Worm (Caenorhabditis elegans): Measurements from ENCODE around the gene dnj-24.

Gene dnj-24

DNA sequence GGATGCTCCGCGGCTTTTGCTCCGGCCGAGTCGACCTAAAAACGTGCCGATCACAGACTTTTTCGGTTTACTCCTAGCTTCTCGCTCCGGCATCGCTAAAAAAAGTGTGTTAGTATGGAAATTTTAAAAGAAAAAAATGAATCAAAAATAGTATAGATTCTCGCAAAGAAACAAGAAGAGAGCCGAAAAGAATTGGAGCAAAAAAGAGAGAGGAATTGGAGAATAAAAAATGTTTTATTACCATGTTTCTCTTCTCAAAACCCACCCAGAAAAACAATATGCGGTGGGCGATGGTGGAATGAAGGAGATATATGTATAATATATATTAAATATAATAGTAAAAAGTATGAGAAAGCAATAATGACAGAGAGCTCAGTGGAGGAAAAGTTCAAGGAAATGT is 16.7 kb upstream of the dnj-24 start, which contains the start of gene W03A5.6:
W03A5.6 (minus strand) TSS at position 101 of the 400 bp plus-strand sequence.
- 0 out of 2 replicates have a peak, but pooled peaks have one; percentile 16 for TF ChIP-seq lin-38 (GFP tag; IDR thresholded peaks at IDR 0.05)
- no peak for TF ChIP-seq vab-7 (GFP tag; IDR thresholded peaks at IDR 0.05)
- no peak for TF ChIP-seq nhr-48 (tag; optimal IDR thresholded peaks at IDR 0.05)

DNA sequence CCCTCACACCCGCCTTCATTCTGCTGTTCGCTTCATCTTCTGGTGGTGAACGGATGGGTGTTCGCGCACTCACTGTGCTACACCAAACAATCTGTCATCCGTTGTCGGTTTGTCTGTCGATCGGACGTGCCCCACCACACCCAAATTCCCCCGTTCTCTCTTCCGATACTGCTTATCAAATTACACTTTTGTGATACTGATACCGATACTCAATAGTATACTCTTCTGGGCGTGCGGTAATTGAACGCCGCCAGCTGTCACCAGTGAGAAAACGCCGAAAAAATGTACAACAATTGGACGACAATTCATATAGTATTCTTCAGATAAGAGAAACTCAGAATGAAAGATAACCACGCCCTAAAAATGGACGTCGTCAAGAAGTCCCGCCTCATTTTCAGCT is 14.2 kb upstream of the dnj-24 start:
- TF ChIP-seq pqm-1 (tag; optimal IDR thresholded peaks at IDR 0.05) = peak; percentile 31
- peak; percentile 58 for TF ChIP-seq hlh-11 (tag; optimal IDR thresholded peaks at IDR 0.05)
- TF ChIP-seq dmd-8 (GFP tag; IDR thresholded peaks at IDR 0.05) = no peak
- TF ChIP-seq R02D3.7 (tag; optimal IDR thresholded peaks at IDR 0.05) = no peak
- peak; percentile 55 for TF ChIP-seq dmd-6 (GFP tag; IDR thresholded peaks at IDR 0.05)
- no peak for TF ChIP-seq lin-29 (GFP tag; IDR thresholded peaks at IDR 0.05)
- TF ChIP-seq ztf-11 (tag; optimal IDR thresholded peaks at IDR 0.05) = no peak
- TF ChIP-seq Y105C5A.15 (GFP tag; IDR thresholded peaks at IDR 0.05) = no peak
- TF ChIP-seq lin-1 (GFP tag; IDR thresholded peaks at IDR 0.05) = no peak
- no peak for TF ChIP-seq zip-11 (GFP tag; IDR thresholded peaks at IDR 0.05)
- no peak for TF ChIP-seq fos-1 (tag; optimal IDR thresholded peaks at IDR 0.05)
- peak; percentile 19 for TF ChIP-seq nhr-28 (tag; optimal IDR thresholded peaks at IDR 0.05)
- no peak for TF ChIP-seq ceh-20 (GFP tag; IDR thresholded peaks at IDR 0.05)
- no peak for TF ChIP-seq D1046.2 (GFP tag; IDR thresholded peaks at IDR 0.05)
- TF ChIP-seq gei-8 (GFP tag; optimal IDR thresholded peaks at IDR 0.05) = no peak
- TF ChIP-seq dve-1 (tag; optimal IDR thresholded peaks at IDR 0.05; ENCODE audit: insufficient read depth) = no peak
- no peak for TF ChIP-seq T20F7.1 (GFP tag; optimal IDR thresholded peaks at IDR 0.05)
- TF ChIP-seq T26A8.4 (GFP tag; IDR thresholded peaks at IDR 0.05) = no peak
- no peak for TF ChIP-seq duxl-1 (tag; optimal IDR thresholded peaks at IDR 0.05; ENCODE audit: poor library complexity)
- TF ChIP-seq unc-62 (GFP tag; optimal IDR thresholded peaks at IDR 0.05 in 1 of 2) = no peak
- TF ChIP-seq unc-62 (tag; optimal IDR thresholded peaks at IDR 0.05) = no peak
- no peak for TF ChIP-seq egl-43 (GFP tag; IDR thresholded peaks at IDR 0.05)
- TF ChIP-seq nhr-48 (tag; optimal IDR thresholded peaks at IDR 0.05) = no peak

DNA sequence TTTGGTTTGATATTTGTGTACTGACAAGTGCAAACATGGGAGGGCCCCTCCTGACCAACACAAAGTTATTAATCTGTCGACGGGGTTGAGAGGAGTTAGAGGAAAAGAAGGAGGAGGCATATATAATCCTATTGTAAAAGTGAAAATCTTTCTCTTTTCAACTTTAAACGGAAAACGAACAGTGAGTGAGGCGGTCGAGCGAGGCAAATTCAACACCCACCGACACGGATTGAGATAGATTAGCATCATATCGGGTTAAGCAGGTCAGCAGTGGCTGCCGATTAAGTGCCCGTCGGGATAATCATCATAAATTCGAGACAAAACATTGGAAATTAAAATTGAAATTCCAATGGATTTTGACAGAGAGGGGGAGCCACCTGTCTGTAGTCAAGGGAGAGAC is 12.4 kb upstream of the dnj-24 start:
- TF ChIP-seq mxl-2 (GFP tag; conservative IDR thresholded peaks at IDR 0.05) (no peak), unc-62 (GFP tag; optimal IDR thresholded peaks at IDR 0.05 in 1 of 2) (peak in 1 of 2 experiments; percentile 37), unc-62 (tag; optimal IDR thresholded peaks at IDR 0.05) (no peak), nhr-25 (tag; optimal IDR thresholded peaks at IDR 0.05; ENCODE audit: borderline replicate concordance, insufficient read depth) (no peak), F10B5.3 (tag; optimal IDR thresholded peaks at IDR 0.05) (no peak), Y5F2A.4 (GFP tag; optimal IDR thresholded peaks at IDR 0.05) (no peak)

DNA sequence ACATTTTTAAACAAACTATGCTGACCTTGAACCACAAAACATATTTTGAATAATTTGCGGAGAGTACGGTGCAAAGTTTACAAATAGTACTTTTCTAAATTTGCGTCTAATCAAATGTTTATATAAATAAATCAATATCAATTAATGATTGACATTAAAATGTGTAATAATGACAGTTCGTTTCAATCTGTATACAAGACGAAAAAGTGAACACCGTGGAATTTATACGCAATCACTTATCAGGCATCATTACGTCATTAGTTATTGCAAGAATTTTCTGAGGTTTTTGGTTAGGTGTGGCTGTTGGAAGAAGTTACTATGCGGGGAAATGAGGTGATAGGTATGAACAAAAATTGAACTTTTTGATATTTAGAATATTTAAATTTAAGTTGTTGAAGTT is 3.2 kb upstream of the dnj-24 start:
- no peak for TF ChIP-seq saeg-2 (GFP tag; IDR thresholded peaks at IDR 0.05)
- peak; percentile 68 for TF ChIP-seq dmd-6 (GFP tag; IDR thresholded peaks at IDR 0.05)
- no peak for TF ChIP-seq hlh-30 (tag; optimal IDR thresholded peaks at IDR 0.05; ENCODE audit: insufficient read depth)
- TF ChIP-seq T20F7.1 (GFP tag; optimal IDR thresholded peaks at IDR 0.05) = peak; percentile 13
- TF ChIP-seq lin-1 (GFP tag; IDR thresholded peaks at IDR 0.05) = no peak

DNA sequence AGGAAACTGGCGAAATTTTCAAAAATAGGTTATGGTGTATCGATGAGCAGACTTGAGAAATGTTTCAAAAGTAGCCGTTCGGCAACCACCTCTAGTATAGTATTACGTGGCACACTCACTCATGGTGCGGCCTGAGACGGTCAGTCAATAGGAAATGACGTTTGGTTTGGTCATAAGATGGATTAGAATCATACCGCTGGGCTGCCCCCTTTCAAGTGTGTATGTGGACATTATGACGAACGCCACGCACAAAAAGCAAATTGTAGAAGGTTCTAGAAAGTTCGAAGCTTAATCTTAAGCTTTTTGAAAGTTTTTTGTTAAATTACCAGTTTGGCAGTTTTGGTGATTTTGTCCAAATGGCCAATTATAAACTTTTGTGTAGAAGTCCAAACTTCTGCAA is 480 bp upstream of the dnj-24 start:
- TF ChIP-seq lin-13 (GFP tag; optimal IDR thresholded peaks at IDR 0.05) (no peak), jun-1 (tag; optimal IDR thresholded peaks at IDR 0.05) (no peak), lin-38 (GFP tag; IDR thresholded peaks at IDR 0.05) (no peak), unc-39 (tag; optimal IDR thresholded peaks at IDR 0.05) (no peak), Y5F2A.4 (GFP tag; optimal IDR thresholded peaks at IDR 0.05) (no peak), pqm-1 (tag; optimal IDR thresholded peaks at IDR 0.05) (no peak), dve-1 (tag; optimal IDR thresholded peaks at IDR 0.05; ENCODE audit: insufficient read depth) (peak; percentile 9), unc-62 (GFP tag; optimal IDR thresholded peaks at IDR 0.05 in 1 of 2) (peak in 1 of 2 experiments; percentile 54), unc-62 (tag; optimal IDR thresholded peaks at IDR 0.05) (no peak), daf-19 (GFP tag; conservative IDR thresholded peaks at IDR 0.05) (no peak), hlh-30 (tag; optimal IDR thresholded peaks at IDR 0.05; ENCODE audit: insufficient read depth) (peak; percentile 63), hif-1 (tag; optimal IDR thresholded peaks at IDR 0.05) (no peak), lin-1 (GFP tag; IDR thresholded peaks at IDR 0.05) (no peak), mep-1 (tag; optimal IDR thresholded peaks at IDR 0.05) (peak; percentile 13), mes-2 (tag; optimal IDR thresholded peaks at IDR 0.05; ENCODE audit: poor library complexity, severe bottlenecking) (no peak), hlh-11 (tag; optimal IDR thresholded peaks at IDR 0.05) (peak; percentile 45), pha-4 (GFP tag; IDR thresholded peaks at IDR 0.05) (no peak), pha-4 (tag; optimal IDR thresholded peaks at IDR 0.05) (peak; percentile 78)

All from whole organism, L4 larva.